Fruit fly (Drosophila melanogaster): ENCODE data around the gene CG13305.

The CG13305 gene

dm6 chr3L:8643810-8644552, 2.6 kb downstream of the CG13305 start:
- TF ChIP-seq eg (GFP tag; IDR thresholded peaks at IDR 0.05): no peak
- TF ChIP-seq lz (GFP tag; optimal IDR thresholded peaks at IDR 0.05): no peak
- TF ChIP-seq CG6792 (GFP tag; optimal IDR thresholded peaks at IDR 0.05): no peak
- TF ChIP-seq CG16779 (tag; optimal IDR thresholded peaks at IDR 0.05): no peak
- TF ChIP-seq Eip75B (GFP tag; optimal IDR thresholded peaks at IDR 0.05): no peak
- TF ChIP-seq pdm3 (GFP tag; optimal IDR thresholded peaks at IDR 0.05): no peak

- TF ChIP-seq Ets96B (tag; optimal IDR thresholded peaks at IDR 0.05) (no peak), fd59A (GFP tag; optimal IDR thresholded peaks at IDR 0.05) (no peak), esn (GFP tag; optimal IDR thresholded peaks at IDR 0.05) (no peak), CG34406 (GFP tag; optimal IDR thresholded peaks at IDR 0.05) (no peak), CG8119 (GFP tag; IDR thresholded peaks at IDR 0.05) (peak; percentile 44; the same call in 2 of the 3 replicates), CG7368 (GFP tag; optimal IDR thresholded peaks at IDR 0.05) (no peak), CG6163 (GFP tag; IDR thresholded peaks at IDR 0.05) (no peak), CG6808 (GFP tag; optimal IDR thresholded peaks at IDR 0.05) (no peak), CG8319 (GFP tag; optimal IDR thresholded peaks at IDR 0.05) (no peak), CG11762 (GFP tag; optimal IDR thresholded peaks at IDR 0.05; ENCODE audit: insufficient read depth) (no peak), fkh (GFP tag; optimal IDR thresholded peaks at IDR 0.05) (no peak), CG16779 (tag; optimal IDR thresholded peaks at IDR 0.05) (no peak), CG15336 (GFP tag; IDR thresholded peaks at IDR 0.05) (peak; percentile 59), pdm3 (GFP tag; optimal IDR thresholded peaks at IDR 0.05) (no peak), Hr39 (GFP tag; optimal IDR thresholded peaks at IDR 0.05) (no peak), CG31627 (GFP tag; optimal IDR thresholded peaks at IDR 0.05) (no peak), eg (GFP tag; IDR thresholded peaks at IDR 0.05) (peak; percentile 42; the same call in 2 of the 3 replicates), CG6854 (GFP tag; optimal IDR thresholded peaks at IDR 0.05) (no peak), svp (GFP tag) (peak; percentile 56), topi (GFP tag; optimal IDR thresholded peaks at IDR 0.05) (no peak), Smox (GFP tag; optimal IDR thresholded peaks at IDR 0.05) (no peak), CG4318 (GFP tag; optimal IDR thresholded peaks at IDR 0.05) (peak; percentile 30), Lpt (GFP tag; optimal IDR thresholded peaks at IDR 0.05) (no peak), OdsH (GFP tag; optimal IDR thresholded peaks at IDR 0.05) (peak; percentile 40), Sox15 (GFP tag; optimal IDR thresholded peaks at IDR 0.05) (no peak), CG8632 (GFP tag; optimal IDR thresholded peaks at IDR 0.05) (no peak), CG6792 (GFP tag; optimal IDR thresholded peaks at IDR 0.05) (peak; percentile 7), dac (GFP tag; optimal IDR thresholded peaks at IDR 0.05) (peak; percentile 17), CG10669 (GFP tag; optimal IDR thresholded peaks at IDR 0.05) (no peak), CG6276 (GFP tag; optimal IDR thresholded peaks at IDR 0.05) (no peak), dsx (GFP tag; optimal IDR thresholded peaks at IDR 0.05; ENCODE audit: poor library complexity, severe bottlenecking) (no peak), CG1621 (tag; optimal IDR thresholded peaks at IDR 0.05) (no peak), Eip93F (GFP tag; optimal IDR thresholded peaks at IDR 0.05) (no peak), Hr4 (GFP tag; optimal IDR thresholded peaks at IDR 0.05) (peak; percentile 71), ss (GFP tag; optimal IDR thresholded peaks at IDR 0.05) (no peak), fd85E (GFP tag; optimal IDR thresholded peaks at IDR 0.05) (no peak), lz (GFP tag; optimal IDR thresholded peaks at IDR 0.05) (peak; percentile 35), net (GFP tag; optimal IDR thresholded peaks at IDR 0.05) (no peak), Eip75B (GFP tag; optimal IDR thresholded peaks at IDR 0.05) (no peak), spab (GFP tag; optimal IDR thresholded peaks at IDR 0.05) (no peak), Ets21C (GFP tag; optimal IDR thresholded peaks at IDR 0.05) (no peak), CG3919 (GFP tag; optimal IDR thresholded peaks at IDR 0.05) (peak; percentile 36), cyc (GFP tag; optimal IDR thresholded peaks at IDR 0.05) (no peak), CG10631 (GFP tag; optimal IDR thresholded peaks at IDR 0.05) (no peak), Sox102F (GFP tag; optimal IDR thresholded peaks at IDR 0.05) (no peak), salr (GFP tag; optimal IDR thresholded peaks at IDR 0.05) (no peak), achi (GFP tag; optimal IDR thresholded peaks at IDR 0.05) (no peak), acj6 (GFP tag; optimal IDR thresholded peaks at IDR 0.05) (peak; percentile 2)
These were observed 5.6 kb downstream of the CG13305 start for dm6 chr3L:8641049-8641448.

All from whole organism, prepupa.